Worm (Caenorhabditis elegans) whole organism, L1 larva: ENCODE results near the gene mob-4.

Experiments used
- aly-2 ChIP-seq: fragments of 150-350 bp; optimal IDR thresholded peaks from 2 replicates; lab custom pipeline; 2014; ENCODE audit warnings: missing biosample characterization, missing genetic modification characterization
- ceh-63 ChIP-seq: fragments of 200-800 bp; sonication (Bioruptor generic); optimal IDR thresholded peaks from 2 replicates; lab custom pipeline; 2018; ENCODE audit warnings: mild to moderate bottlenecking, missing genetic modification characterization, missing compliant biosample characterization
- ces-1 ChIP-seq: fragments of 150-350 bp; optimal IDR thresholded peaks from 2 replicates; lab custom pipeline; 2014; ENCODE audit warnings: missing biosample characterization, missing genetic modification reagents, missing genetic modification characterization
- ets-5 ChIP-seq: fragments of 200-800 bp; sonication (Bioruptor generic); IDR thresholded peaks from 2 replicates; pipeline ENCODE4 v1.3.6; 2022; ENCODE audit warnings: missing genetic modification characterization, missing compliant biosample characterization
- fkh-10 ChIP-seq: sonication (generic microtip); optimal IDR thresholded peaks from 2 replicates; lab custom pipeline; 2017; ENCODE audit warnings: missing biosample characterization, missing genetic modification reagents, missing genetic modification characterization
- jun-1 ChIP-seq: fragments of 150-350 bp; optimal IDR thresholded peaks from 2 replicates; lab custom pipeline; 2014; ENCODE audit warnings: missing biosample characterization, missing genetic modification reagents, missing genetic modification characterization
- lin-35 ChIP-seq, 2 experiments: fragments of 150-350 bp; optimal IDR thresholded peaks; 2 replicates each; lab custom pipeline; 2014; ENCODE audit warnings: missing biosample characterization in 2 of 2, missing genetic modification characterization in 2 of 2, missing genetic modification reagents in 2 of 2
- lsy-2 ChIP-seq, 2 experiments: fragments of 150-350 bp; optimal IDR thresholded peaks; 2 replicates each; lab custom pipeline; 2014; ENCODE audit warnings: missing biosample characterization in 2 of 2, missing genetic modification characterization in 2 of 2
- nhr-77 ChIP-seq: fragments of 150-350 bp; optimal IDR thresholded peaks from 2 replicates; lab custom pipeline; 2014; ENCODE audit warnings: missing biosample characterization, missing genetic modification characterization
- nhr-85 ChIP-seq: sonication (generic microtip); peaks from one replicate; lab custom pipeline; 2016; ENCODE audit warnings: missing genetic modification characterization, inconsistent platforms, missing compliant biosample characterization
- unc-62 ChIP-seq: fragments of 150-350 bp; optimal IDR thresholded peaks from 2 replicates; lab custom pipeline; 2014; ENCODE audit warnings: missing biosample characterization, missing genetic modification reagents, missing genetic modification characterization
- vab-15 ChIP-seq: sonication (generic microtip); optimal IDR thresholded peaks from 2 replicates; lab custom pipeline; 2017; ENCODE audit warnings: missing genotype, mild to moderate bottlenecking, missing genetic modification characterization, missing compliant biosample characterization
- zag-1 ChIP-seq: fragments of 150-350 bp; optimal IDR thresholded peaks from 2 replicates; lab custom pipeline; 2014; ENCODE audit warnings: missing biosample characterization, missing genetic modification characterization
- ztf-11 ChIP-seq, 2 experiments: sonication (generic microtip); optimal IDR thresholded peaks; 2 replicates each; lab custom pipeline; 2016 to 2017; ENCODE audit warnings: missing genetic modification characterization in 2 of 2, missing biosample characterization in 1 of 2, missing compliant biosample characterization in 1 of 2

DNA sequence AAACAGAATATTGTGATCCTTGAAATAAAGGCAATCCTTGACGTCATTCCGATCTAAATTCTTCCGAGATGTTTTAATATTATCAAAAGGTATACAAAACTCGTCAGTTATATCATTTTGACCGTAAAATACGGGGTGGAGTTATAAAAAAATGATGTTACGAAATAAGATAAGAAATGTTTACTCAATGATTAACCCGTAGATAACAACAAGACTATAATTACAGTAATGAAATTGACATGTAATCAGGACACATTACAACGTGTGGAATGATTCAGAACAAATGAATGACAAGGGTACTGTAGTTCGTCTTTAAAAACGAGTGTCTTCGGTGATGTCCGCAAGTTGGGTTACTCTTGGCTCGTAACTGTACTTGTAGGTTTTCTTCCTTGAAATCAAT, 12.9 kb downstream of the mob-4 start, which contains the start of gene tsp-2:
- TF ChIP-seq nhr-77 (no peak), ets-5 (no peak), fkh-10 (no peak), nhr-85 (tag; lab: Kevin White, UChicago) (no peak), zag-1 (no peak), ces-1 (GFP tag; lab: Kevin White, UChicago) (no peak), ceh-63 (GFP tag; lab: Kevin White, UChicago) (no peak), lsy-2 (tag; optimal IDR thresholded peaks at IDR 0.05; lab: Kevin White, UChicago) (no peak), lin-35 (GFP tag; optimal IDR thresholded peaks at IDR 0.05; lab: Kevin White, UChicago) (no peak), aly-2 (tag; lab: Kevin White, UChicago) (no peak), vab-15 (tag; lab: Kevin White, UChicago) (no peak), jun-1 (no peak), ztf-11 (tag; optimal IDR thresholded peaks at IDR 0.05; lab: Kevin White, UChicago) (no peak), unc-62 (GFP tag; lab: Kevin White, UChicago) (no peak)
